Worm (Caenorhabditis elegans) whole organism, young adult: ENCODE measurements around the gene F10E7.11.

Experiments
- C06A6.2 ChIP-seq: fragments of 200-800 bp; sonication (Bioruptor generic); conservative IDR thresholded peaks from 2 replicates; pipeline ENCODE4 v1.3.6; 2022; ENCODE audit warnings: missing genetic modification characterization, missing compliant biosample characterization
- F10E7.11 ChIP-seq: sonication (generic microtip); optimal IDR thresholded peaks from 2 replicates; lab custom pipeline; 2017; ENCODE audit warnings: mild to moderate bottlenecking, missing genetic modification characterization, moderate library complexity, missing compliant biosample characterization
- F22D6.2 ChIP-seq: sonication (generic microtip); optimal IDR thresholded peaks from 2 replicates; lab custom pipeline; 2016; ENCODE audit warnings: mild to moderate bottlenecking, missing genetic modification characterization, missing compliant biosample characterization
- F37B4.10 ChIP-seq: fragments of 200-800 bp; sonication (Bioruptor generic); IDR thresholded peaks from 2 replicates; pipeline ENCODE4 v1.3.6; 2022; ENCODE audit warnings: missing genetic modification characterization, missing compliant biosample characterization
- K12H6.12 ChIP-seq: fragments of 200-800 bp; sonication (Bioruptor generic); optimal IDR thresholded peaks from 2 replicates; lab custom pipeline; 2018; ENCODE audit warnings: mild to moderate bottlenecking, missing genetic modification characterization, missing compliant biosample characterization
- attf-3 ChIP-seq: fragments of 200-800 bp; sonication (Bioruptor generic); conservative IDR thresholded peaks from 2 replicates; pipeline ENCODE4 v1.3.6; 2022; ENCODE audit warnings: missing genetic modification reagents, missing genetic modification characterization, missing compliant biosample characterization
- attf-5 ChIP-seq: fragments of 200-800 bp; sonication (Bioruptor generic); optimal IDR thresholded peaks from 2 replicates; lab custom pipeline; 2018; ENCODE audit warnings: mild to moderate bottlenecking, missing genetic modification characterization, missing compliant biosample characterization
- cebp-1 ChIP-seq, 2 experiments: fragments of 200-800 bp in 1 of 2; sonication (Bioruptor generic) in 1 of 2; sonication (generic microtip) in 1 of 2; IDR thresholded peaks in 1 of 2; optimal IDR thresholded peaks in 1 of 2; 2 replicates each; pipeline versions ENCODE4 v1.3.6 to Lab custom; 2017 to 2022; ENCODE audit warnings: missing compliant biosample characterization in 2 of 2, missing genetic modification characterization in 2 of 2, mild to moderate bottlenecking in 1 of 2, missing genetic modification reagents in 1 of 2, moderate library complexity in 1 of 2
- ceh-27 ChIP-seq: fragments of 200-800 bp; sonication (Bioruptor generic); optimal IDR thresholded peaks from 2 replicates; lab custom pipeline; 2018; ENCODE audit warnings: mild to moderate bottlenecking, missing genetic modification characterization, moderate library complexity, missing compliant biosample characterization
- ceh-79 ChIP-seq: sonication (generic microtip); optimal IDR thresholded peaks from 2 replicates; lab custom pipeline; 2017; ENCODE audit warnings: mild to moderate bottlenecking, missing genetic modification characterization, missing compliant biosample characterization
- ceh-91 ChIP-seq: fragments of 200-800 bp; sonication (Bioruptor generic); IDR thresholded peaks from 2 replicates; pipeline ENCODE4 v1.3.6; 2022; ENCODE audit warnings: missing genetic modification reagents, missing genetic modification characterization, missing compliant biosample characterization
- dox-1 ChIP-seq: fragments of 200-800 bp; sonication (Bioruptor generic); IDR thresholded peaks from 2 replicates; pipeline ENCODE4 v1.3.6; 2022; ENCODE audit warnings: missing genetic modification reagents, missing genetic modification characterization, missing compliant biosample characterization
- dpl-1 ChIP-seq: fragments of 150-350 bp; optimal IDR thresholded peaks from 2 replicates; lab custom pipeline; 2014; ENCODE audit warnings: missing biosample characterization, missing genetic modification reagents, missing genetic modification characterization
- efl-1 ChIP-seq: fragments of 150-350 bp; optimal IDR thresholded peaks from 2 replicates; lab custom pipeline; 2014; ENCODE audit warnings: missing biosample characterization, missing genetic modification reagents, missing genetic modification characterization
- gei-17 ChIP-seq: fragments of 200-800 bp; sonication (Bioruptor generic); optimal IDR thresholded peaks from 2 replicates; lab custom pipeline; 2018; ENCODE audit warnings: mild to moderate bottlenecking, missing genetic modification characterization, missing compliant biosample characterization
- hmg-1.2 ChIP-seq: fragments of 200-800 bp; sonication (Bioruptor generic); IDR thresholded peaks from 2 replicates; pipeline ENCODE4 v1.3.6; 2022; ENCODE audit warnings: missing genetic modification reagents, missing genetic modification characterization, missing compliant biosample characterization
- hmg-20 ChIP-seq: fragments of 200-800 bp; sonication (Bioruptor generic); IDR thresholded peaks from 2 replicates; pipeline ENCODE4 v1.3.6; 2022; ENCODE audit warnings: missing genetic modification reagents, missing genetic modification characterization, missing compliant biosample characterization
- let-607 ChIP-seq, 2 experiments: fragments of 200-800 bp in 1 of 2; sonication (Bioruptor generic) in 1 of 2; sonication (generic microtip) in 1 of 2; optimal IDR thresholded peaks; 2 replicates each; lab custom pipeline; 2016 to 2018; ENCODE audit warnings: mild to moderate bottlenecking in 2 of 2, missing compliant biosample characterization in 2 of 2, missing genetic modification characterization in 2 of 2, moderate library complexity in 2 of 2, missing genotype in 1 of 2
- lin-35 ChIP-seq, 3 experiments: fragments of 150-350 bp in 2 of 3; sonication (generic microtip) in 1 of 3; optimal IDR thresholded peaks; 2 replicates each; lab custom pipeline; 2014 to 2018; ENCODE audit warnings: missing biosample characterization in 3 of 3, missing genetic modification characterization in 3 of 3, missing genetic modification reagents in 3 of 3
- lin-40 ChIP-seq: sonication (generic microtip); optimal IDR thresholded peaks from 2 replicates; lab custom pipeline; 2016; ENCODE audit warnings: missing genetic modification characterization, mild to moderate bottlenecking, missing compliant biosample characterization, missing genotype, missing genetic modification reagents
- lin-54 ChIP-seq: fragments of 200-800 bp; sonication (Bioruptor generic); optimal IDR thresholded peaks from 2 replicates; lab custom pipeline; 2018; ENCODE audit warnings: mild to moderate bottlenecking, missing genetic modification characterization, missing compliant biosample characterization
- madf-6 ChIP-seq: fragments of 200-800 bp; sonication (Bioruptor generic); IDR thresholded peaks from 2 replicates; pipeline ENCODE4 v1.3.6; 2022; ENCODE audit warnings: missing genetic modification reagents, missing genetic modification characterization, missing compliant biosample characterization
- mcd-1 ChIP-seq: fragments of 200-800 bp; sonication (Bioruptor generic); IDR thresholded peaks from 2 replicates; pipeline ENCODE4 v1.3.6; 2022; ENCODE audit warnings: missing genetic modification reagents, missing genetic modification characterization, missing compliant biosample characterization
- mel-28 ChIP-seq: sonication (generic microtip); optimal IDR thresholded peaks from 2 replicates; lab custom pipeline; 2016; ENCODE audit warnings: borderline replicate concordance, mild to moderate bottlenecking, missing genetic modification characterization, missing compliant biosample characterization
- nfyb-1 ChIP-seq: fragments of 200-800 bp; sonication (Bioruptor generic); IDR thresholded peaks from 2 replicates; pipeline ENCODE4 v1.3.6; 2022; ENCODE audit warnings: missing genetic modification reagents, missing genetic modification characterization, missing compliant biosample characterization
- nhr-120 ChIP-seq: fragments of 200-800 bp; sonication (Bioruptor generic); IDR thresholded peaks from 2 replicates; pipeline ENCODE4 v1.3.6; 2022; ENCODE audit warnings: missing genetic modification characterization, missing compliant biosample characterization
- nhr-27 ChIP-seq: fragments of 200-800 bp; sonication (Bioruptor generic); optimal IDR thresholded peaks from 2 replicates; lab custom pipeline; 2018; ENCODE audit warnings: mild to moderate bottlenecking, missing genetic modification characterization, moderate library complexity, missing compliant biosample characterization
- nhr-80 ChIP-seq: sonication (generic microtip); optimal IDR thresholded peaks from 2 replicates; lab custom pipeline; 2016; ENCODE audit warnings: missing genetic modification characterization, missing compliant biosample characterization
- pbrm-1 ChIP-seq: fragments of 200-800 bp; sonication (Bioruptor generic); IDR thresholded peaks from 2 replicates; pipeline ENCODE4 v1.3.6; 2022; ENCODE audit warnings: missing genetic modification reagents, missing genetic modification characterization, missing compliant biosample characterization
- rpc-1 ChIP-seq, 2 experiments: fragments of 150-350 bp in 1 of 2; sonication (generic microtip) in 1 of 2; optimal IDR thresholded peaks; 2 replicates each; lab custom pipeline; 2014 to 2018; ENCODE audit warnings: missing biosample characterization in 1 of 2, missing genetic modification characterization in 1 of 2, missing genetic modification reagents in 1 of 2, missing genotype in 1 of 2
- sdz-38 ChIP-seq: sonication (generic microtip); optimal IDR thresholded peaks from 2 replicates; lab custom pipeline; 2016; ENCODE audit warnings: missing genotype, missing genetic modification characterization, missing compliant biosample characterization
- tbx-9 ChIP-seq: sonication (generic microtip); optimal IDR thresholded peaks from 2 replicates; lab custom pipeline; 2016; ENCODE audit warnings: borderline replicate concordance, missing genetic modification characterization, inconsistent platforms, missing compliant biosample characterization
- tlf-1 ChIP-seq: fragments of 200-800 bp; sonication (Bioruptor generic); optimal IDR thresholded peaks from 2 replicates; lab custom pipeline; 2018; ENCODE audit warnings: mild to moderate bottlenecking, missing genetic modification characterization, missing compliant biosample characterization
- xnd-1 ChIP-seq: sonication (generic microtip); optimal IDR thresholded peaks from 2 replicates; lab custom pipeline; 2016; ENCODE audit warnings: missing genotype, missing genetic modification reagents, missing genetic modification characterization, missing compliant biosample characterization
- ztf-18 ChIP-seq: sonication (generic microtip); optimal IDR thresholded peaks from 2 replicates; lab custom pipeline; 2016; ENCODE audit warnings: missing genotype, mild to moderate bottlenecking, missing genetic modification characterization, missing compliant biosample characterization

Gene F10E7.11

DNA sequence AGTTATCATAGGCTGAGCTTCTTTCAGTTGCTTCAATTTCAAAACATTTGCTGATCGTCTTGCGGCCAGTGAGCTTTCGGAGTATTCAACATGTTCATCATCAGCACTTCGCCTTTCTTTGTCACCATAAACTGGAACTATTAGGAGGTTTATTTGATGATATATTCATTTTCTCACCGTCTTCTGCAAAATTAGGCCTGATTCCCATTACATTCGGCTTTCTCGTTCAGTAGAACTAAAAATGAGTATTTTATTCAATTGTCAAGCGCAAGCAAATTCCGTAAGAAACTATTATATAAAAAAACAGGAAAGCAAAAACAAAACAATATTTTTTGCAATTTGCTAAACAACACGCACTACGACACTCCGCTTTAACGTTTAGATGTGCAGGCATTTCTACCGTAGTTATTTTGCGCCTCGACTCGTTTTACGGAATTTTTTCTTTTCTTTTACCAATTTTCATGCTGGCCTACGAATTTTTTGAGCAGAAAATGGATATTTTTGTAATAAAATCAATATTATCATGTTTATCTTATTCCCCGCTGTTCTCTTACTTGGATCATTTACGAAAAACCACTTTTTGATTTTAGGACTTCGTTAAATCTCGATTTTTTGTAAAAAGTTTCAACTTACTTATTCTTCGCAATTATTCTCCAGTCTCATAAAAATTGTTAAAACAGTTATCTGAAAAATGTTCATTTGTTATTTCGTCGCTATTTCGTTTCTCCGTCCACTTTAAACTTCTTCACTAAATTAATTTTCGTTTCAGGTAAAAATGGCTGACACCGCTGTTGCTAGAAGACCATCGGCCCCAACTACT is 17.7 kb downstream of the F10E7.11 start, which contains the start of the genes farl-11 and rpl-33 (continued):
- TF ChIP-seq tbx-9 (tag; lab: Kevin White, UChicago) (no peak), F10E7.11 (tag; lab: Kevin White, UChicago) (no peak), mcd-1 (GFP tag; lab: Robert Waterston, UW) (peak; percentile 50), xnd-1 (tag; lab: Kevin White, UChicago) (no peak), nhr-80 (tag; lab: Kevin White, UChicago) (peak; percentile 48), dpl-1 (GFP tag; lab: Kevin White, UChicago) (no peak), dox-1 (GFP tag; lab: Robert Waterston, UW) (0 out of 2 replicates have a peak, but pooled peaks have one; percentile 16), lin-35 (GFP tag; optimal IDR thresholded peaks at IDR 0.05; lab: Kevin White, UChicago) (peak in 1 of 3 experiments; percentile 51), C06A6.2 (GFP tag; lab: Robert Waterston, UW) (no peak), lin-54 (GFP tag; lab: Kevin White, UChicago) (peak; percentile 31), nhr-120 (GFP tag; lab: Robert Waterston, UW) (no peak), K12H6.12 (tag; lab: Kevin White, UChicago) (peak; percentile 56), madf-6 (0 out of 2 replicates have a peak, but pooled peaks have one; percentile 12), mel-28 (no peak), attf-3 (GFP tag; lab: Robert Waterston, UW) (peak; percentile 99), hmg-1.2 (no peak; the same call in 1 of the 2 replicates), rpc-1 (optimal IDR thresholded peaks at IDR 0.05; lab: Kevin White, UChicago) (no peak), rpc-1 (tag; optimal IDR thresholded peaks at IDR 0.05; lab: Kevin White, UChicago) (no peak), F22D6.2 (tag; lab: Kevin White, UChicago) (no peak), lin-40 (tag; lab: Kevin White, UChicago) (peak; percentile 25), sdz-38 (no peak), F37B4.10 (GFP tag; lab: Robert Waterston, UW) (no peak), cebp-1 (GFP tag; IDR thresholded peaks at IDR 0.05; lab: Robert Waterston, UW) (no peak), cebp-1 (tag; optimal IDR thresholded peaks at IDR 0.05; lab: Kevin White, UChicago) (peak; percentile 43), tlf-1 (GFP tag; lab: Kevin White, UChicago) (no peak), hmg-20 (GFP tag; lab: Robert Waterston, UW) (no peak), efl-1 (peak; percentile 18), ceh-91 (GFP tag; lab: Robert Waterston, UW) (no peak), pbrm-1 (0 out of 2 replicates have a peak, but pooled peaks have one; percentile 17), nfyb-1 (no peak), ztf-18 (tag; lab: Kevin White, UChicago) (peak; percentile 43), ceh-79 (tag; lab: Kevin White, UChicago) (no peak), nhr-27 (tag; lab: Kevin White, UChicago) (no peak), gei-17 (GFP tag; lab: Kevin White, UChicago) (no peak), attf-5 (GFP tag; lab: Kevin White, UChicago) (peak; percentile 72)

DNA sequence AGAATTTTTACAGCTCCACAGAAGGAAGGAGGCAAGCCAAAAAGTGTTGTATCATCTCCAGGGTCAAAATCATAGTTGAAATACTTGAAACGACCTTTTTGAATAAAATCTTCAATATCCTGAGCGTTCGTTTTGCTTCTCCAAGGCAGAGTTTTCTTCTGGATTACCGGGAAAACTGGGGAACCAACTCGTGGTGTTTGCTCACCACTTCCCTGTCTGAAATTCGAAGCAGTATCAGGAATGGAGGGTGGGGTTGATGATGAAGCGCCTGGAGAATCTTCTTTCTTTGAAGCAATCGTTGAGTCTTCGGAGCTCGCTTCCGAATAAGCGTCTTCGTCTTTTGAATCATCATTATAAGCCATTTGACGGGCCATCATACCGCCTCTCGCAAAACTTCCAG is 19.6 kb downstream of the F10E7.11 start:
- TF ChIP-seq ceh-27 (GFP tag; lab: Kevin White, UChicago) (no peak), pbrm-1 (no peak), cebp-1 (GFP tag; IDR thresholded peaks at IDR 0.05; lab: Robert Waterston, UW) (no peak), cebp-1 (tag; optimal IDR thresholded peaks at IDR 0.05; lab: Kevin White, UChicago) (no peak), let-607 (tag; optimal IDR thresholded peaks at IDR 0.05; lab: Kevin White, UChicago) (no peak)
- TF ChIP-seq, all 124 proteins: peak for 0
